Worm (Caenorhabditis elegans) whole organism, young adult: ENCODE measurements around the gene nmat-1.

Experiments
- B0261.1 ChIP-seq: sonication (generic microtip); optimal IDR thresholded peaks from 2 replicates; lab custom pipeline; 2016; ENCODE audit warnings: mild to moderate bottlenecking, missing genetic modification characterization, moderate library complexity, missing compliant biosample characterization
- D2030.7 ChIP-seq: fragments of 200-800 bp; sonication (Bioruptor generic); IDR thresholded peaks from 2 replicates; pipeline ENCODE4 v1.3.6; 2022; ENCODE audit warnings: missing genetic modification reagents, missing genetic modification characterization, missing compliant biosample characterization
- F39B2.1 ChIP-seq: fragments of 200-800 bp; sonication (Bioruptor generic); IDR thresholded peaks from 2 replicates; pipeline ENCODE4 v1.3.6; 2022; ENCODE audit warnings: missing genetic modification reagents, missing genetic modification characterization, missing compliant biosample characterization
- F57C9.4 ChIP-seq: sonication (generic microtip); optimal IDR thresholded peaks from 2 replicates; lab custom pipeline; 2017; ENCODE audit warnings: mild to moderate bottlenecking, missing genetic modification characterization, missing compliant biosample characterization
- Y53F4B.3 ChIP-seq: fragments of 200-800 bp; sonication (Bioruptor generic); IDR thresholded peaks from 2 replicates; pipeline ENCODE4 v1.3.6; 2022; ENCODE audit warnings: missing genetic modification reagents, missing genetic modification characterization, missing compliant biosample characterization
- Y53G8AR.9 ChIP-seq: fragments of 200-800 bp; sonication (Bioruptor generic); conservative IDR thresholded peaks from 2 replicates; pipeline ENCODE4 v1.3.6; 2022; ENCODE audit warnings: missing genetic modification reagents, missing genetic modification characterization, missing compliant biosample characterization
- Y56A3A.18 ChIP-seq: fragments of 200-800 bp; sonication (Bioruptor generic); IDR thresholded peaks from 2 replicates; pipeline ENCODE4 v1.3.6; 2022; ENCODE audit warnings: missing genetic modification reagents, missing genetic modification characterization, missing compliant biosample characterization
- atf-7 ChIP-seq: sonication (generic microtip); optimal IDR thresholded peaks from 2 replicates; lab custom pipeline; 2017; ENCODE audit warnings: mild to moderate bottlenecking, missing genetic modification characterization, missing compliant biosample characterization
- cebp-1 ChIP-seq, 2 experiments: fragments of 200-800 bp in 1 of 2; sonication (Bioruptor generic) in 1 of 2; sonication (generic microtip) in 1 of 2; IDR thresholded peaks in 1 of 2; optimal IDR thresholded peaks in 1 of 2; 2 replicates each; pipeline versions ENCODE4 v1.3.6 to Lab custom; 2017 to 2022; ENCODE audit warnings: missing compliant biosample characterization in 2 of 2, missing genetic modification characterization in 2 of 2, mild to moderate bottlenecking in 1 of 2, missing genetic modification reagents in 1 of 2, moderate library complexity in 1 of 2
- ceh-27 ChIP-seq: fragments of 200-800 bp; sonication (Bioruptor generic); optimal IDR thresholded peaks from 2 replicates; lab custom pipeline; 2018; ENCODE audit warnings: mild to moderate bottlenecking, missing genetic modification characterization, moderate library complexity, missing compliant biosample characterization
- ceh-58 ChIP-seq: fragments of 200-800 bp; sonication (Bioruptor generic); IDR thresholded peaks from 2 replicates; pipeline ENCODE4 v1.3.6; 2022; ENCODE audit warnings: missing genetic modification characterization, missing compliant biosample characterization
- die-1 ChIP-seq: sonication (generic microtip); optimal IDR thresholded peaks from 2 replicates; lab custom pipeline; 2016; ENCODE audit warnings: missing genotype, mild to moderate bottlenecking, missing genetic modification characterization, missing compliant biosample characterization
- dox-1 ChIP-seq: fragments of 200-800 bp; sonication (Bioruptor generic); IDR thresholded peaks from 2 replicates; pipeline ENCODE4 v1.3.6; 2022; ENCODE audit warnings: missing genetic modification reagents, missing genetic modification characterization, missing compliant biosample characterization
- egl-18 ChIP-seq: fragments of 200-800 bp; sonication (Bioruptor generic); IDR thresholded peaks from 2 replicates; pipeline ENCODE4 v1.3.6; 2022; ENCODE audit warnings: missing genetic modification reagents, missing genetic modification characterization, missing compliant biosample characterization
- fkh-3 ChIP-seq: sonication (generic microtip); optimal IDR thresholded peaks from 2 replicates; lab custom pipeline; 2016; ENCODE audit warnings: mild to moderate bottlenecking, missing genetic modification characterization, missing compliant biosample characterization
- gei-17 ChIP-seq: fragments of 200-800 bp; sonication (Bioruptor generic); optimal IDR thresholded peaks from 2 replicates; lab custom pipeline; 2018; ENCODE audit warnings: mild to moderate bottlenecking, missing genetic modification characterization, missing compliant biosample characterization
- hlh-12 ChIP-seq: sonication (generic microtip); optimal IDR thresholded peaks from 2 replicates; lab custom pipeline; 2016; ENCODE audit warnings: missing genetic modification characterization, missing compliant biosample characterization
- hmg-1.2 ChIP-seq: fragments of 200-800 bp; sonication (Bioruptor generic); IDR thresholded peaks from 2 replicates; pipeline ENCODE4 v1.3.6; 2022; ENCODE audit warnings: missing genetic modification reagents, missing genetic modification characterization, missing compliant biosample characterization
- hrde-1 ChIP-seq: sonication (generic microtip); optimal IDR thresholded peaks from 2 replicates; lab custom pipeline; 2016; ENCODE audit warnings: missing genetic modification characterization, mild to moderate bottlenecking, missing compliant biosample characterization, moderate library complexity, missing genotype, missing genetic modification reagents, borderline replicate concordance
- hsf-1 ChIP-seq: fragments of 200-800 bp; sonication (Bioruptor generic); IDR thresholded peaks from 2 replicates; pipeline ENCODE4 v1.3.6; 2022; ENCODE audit warnings: missing genetic modification reagents, missing genetic modification characterization, missing compliant biosample characterization
- let-607 ChIP-seq, 2 experiments: fragments of 200-800 bp in 1 of 2; sonication (Bioruptor generic) in 1 of 2; sonication (generic microtip) in 1 of 2; optimal IDR thresholded peaks; 2 replicates each; lab custom pipeline; 2016 to 2018; ENCODE audit warnings: mild to moderate bottlenecking in 2 of 2, missing compliant biosample characterization in 2 of 2, missing genetic modification characterization in 2 of 2, moderate library complexity in 2 of 2, missing genotype in 1 of 2
- lin-26 ChIP-seq: fragments of 200-800 bp; sonication (Bioruptor generic); IDR thresholded peaks from 2 replicates; pipeline ENCODE4 v1.3.6; 2022; ENCODE audit warnings: missing genetic modification reagents, missing genetic modification characterization, missing compliant biosample characterization
- lin-35 ChIP-seq, 3 experiments: fragments of 150-350 bp in 2 of 3; sonication (generic microtip) in 1 of 3; optimal IDR thresholded peaks; 2 replicates each; lab custom pipeline; 2014 to 2018; ENCODE audit warnings: missing biosample characterization in 3 of 3, missing genetic modification characterization in 3 of 3, missing genetic modification reagents in 3 of 3
- lin-40 ChIP-seq: sonication (generic microtip); optimal IDR thresholded peaks from 2 replicates; lab custom pipeline; 2016; ENCODE audit warnings: missing genetic modification characterization, mild to moderate bottlenecking, missing compliant biosample characterization, missing genotype, missing genetic modification reagents
- lin-54 ChIP-seq: fragments of 200-800 bp; sonication (Bioruptor generic); optimal IDR thresholded peaks from 2 replicates; lab custom pipeline; 2018; ENCODE audit warnings: mild to moderate bottlenecking, missing genetic modification characterization, missing compliant biosample characterization
- mel-28 ChIP-seq: sonication (generic microtip); optimal IDR thresholded peaks from 2 replicates; lab custom pipeline; 2016; ENCODE audit warnings: borderline replicate concordance, mild to moderate bottlenecking, missing genetic modification characterization, missing compliant biosample characterization
- nfya-2 ChIP-seq: fragments of 200-800 bp; sonication (Bioruptor generic); IDR thresholded peaks from 2 replicates; pipeline ENCODE4 v1.3.6; 2022; ENCODE audit warnings: missing genetic modification reagents, missing genetic modification characterization, missing compliant biosample characterization
- nhr-80 ChIP-seq: sonication (generic microtip); optimal IDR thresholded peaks from 2 replicates; lab custom pipeline; 2016; ENCODE audit warnings: missing genetic modification characterization, missing compliant biosample characterization
- nhr-90 ChIP-seq: sonication (generic microtip); optimal IDR thresholded peaks from 2 replicates; lab custom pipeline; 2016; ENCODE audit warnings: missing genotype, mild to moderate bottlenecking, missing genetic modification characterization, missing compliant biosample characterization
- rec-8 ChIP-seq, 2 experiments: sonication (generic microtip); optimal IDR thresholded peaks; 2 replicates each; lab custom pipeline; 2016; ENCODE audit warnings: mild to moderate bottlenecking in 2 of 2, missing genetic modification characterization in 2 of 2, missing genetic modification reagents in 2 of 2, missing genotype in 2 of 2, missing biosample characterization in 1 of 2, missing compliant biosample characterization in 1 of 2, moderate library complexity in 1 of 2
- repo-1 ChIP-seq: sonication (generic microtip); optimal IDR thresholded peaks from 2 replicates; lab custom pipeline; 2017; ENCODE audit warnings: mild to moderate bottlenecking, missing genetic modification characterization, missing compliant biosample characterization
- sdz-38 ChIP-seq: sonication (generic microtip); optimal IDR thresholded peaks from 2 replicates; lab custom pipeline; 2016; ENCODE audit warnings: missing genotype, missing genetic modification characterization, missing compliant biosample characterization
- snpc-1.1 ChIP-seq: sonication (generic microtip); optimal IDR thresholded peaks from 2 replicates; lab custom pipeline; 2017; ENCODE audit warnings: missing genetic modification characterization, mild to moderate bottlenecking, missing compliant biosample characterization, antibody characterized with exemption, moderate library complexity, missing genotype, missing genetic modification reagents; ENCODE audit not compliant: insufficient read depth
- snpc-1.3 ChIP-seq: sonication (generic microtip); optimal IDR thresholded peaks from 2 replicates; lab custom pipeline; 2017; ENCODE audit warnings: missing genetic modification characterization, mild to moderate bottlenecking, missing compliant biosample characterization, antibody characterized with exemption, moderate library complexity, missing genotype, missing genetic modification reagents; ENCODE audit not compliant: insufficient read depth
- tlf-1 ChIP-seq: fragments of 200-800 bp; sonication (Bioruptor generic); optimal IDR thresholded peaks from 2 replicates; lab custom pipeline; 2018; ENCODE audit warnings: mild to moderate bottlenecking, missing genetic modification characterization, missing compliant biosample characterization
- unc-130 ChIP-seq: sonication (generic microtip); optimal IDR thresholded peaks from 2 replicates; lab custom pipeline; 2016; ENCODE audit warnings: missing genetic modification reagents, missing genetic modification characterization, missing compliant biosample characterization
- ztf-18 ChIP-seq: sonication (generic microtip); optimal IDR thresholded peaks from 2 replicates; lab custom pipeline; 2016; ENCODE audit warnings: missing genotype, mild to moderate bottlenecking, missing genetic modification characterization, missing compliant biosample characterization
- ztf-22 ChIP-seq: fragments of 200-800 bp; sonication (Bioruptor generic); optimal IDR thresholded peaks from 2 replicates; lab custom pipeline; 2018; ENCODE audit warnings: mild to moderate bottlenecking, missing genetic modification characterization, moderate library complexity, missing compliant biosample characterization

Gene nmat-1

DNA sequence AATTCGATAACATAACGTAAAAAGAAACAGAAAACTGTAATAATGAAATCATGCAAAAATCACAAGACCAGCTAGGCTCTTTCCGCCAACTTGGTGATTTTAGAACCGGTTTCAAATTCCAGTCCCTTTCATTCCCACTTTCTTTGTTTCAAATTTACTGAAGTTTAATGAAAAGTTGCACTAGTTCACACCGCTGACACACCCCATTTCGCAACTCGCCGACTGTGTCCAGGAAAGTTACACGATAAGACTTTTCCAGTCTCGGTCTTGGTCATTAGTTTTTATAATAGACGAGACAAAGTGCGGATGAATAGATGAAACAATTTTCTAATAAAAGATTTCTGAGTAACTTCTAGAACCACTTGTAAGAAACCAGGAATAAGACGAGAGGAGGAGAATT lies 13.9 kb downstream of the nmat-1 start:
- TF ChIP-seq atf-7 (tag; lab: Kevin White, UChicago), result no peak
- TF ChIP-seq cebp-1 (GFP tag; IDR thresholded peaks at IDR 0.05; lab: Robert Waterston, UW), result peak; percentile 57; the same call in 1 of the 2 replicates
- TF ChIP-seq cebp-1 (tag; optimal IDR thresholded peaks at IDR 0.05; lab: Kevin White, UChicago), result peak; percentile 77
- TF ChIP-seq nhr-80 (tag; lab: Kevin White, UChicago), result peak; percentile 51
- no peak for TF ChIP-seq unc-130 (GFP tag; lab: Kevin White, UChicago)

DNA sequence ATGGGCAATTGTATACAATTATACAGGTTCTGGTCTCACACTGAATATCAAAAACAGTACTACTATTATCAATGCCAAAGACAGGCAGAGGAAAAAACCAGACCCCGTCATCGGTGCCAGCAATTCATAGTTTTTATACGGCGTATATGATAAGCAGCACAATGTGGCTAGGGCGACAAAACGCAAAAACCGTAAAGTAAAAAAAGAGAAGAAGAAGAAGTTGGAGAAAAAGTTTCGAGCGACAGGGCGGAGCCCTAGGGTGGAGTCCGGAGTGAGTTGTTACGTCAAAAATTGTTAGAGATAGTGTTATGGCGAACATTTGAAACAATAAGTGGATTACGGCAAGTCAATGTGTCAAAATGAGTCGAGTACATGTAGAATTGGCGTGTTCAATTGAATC lies 16.2 kb downstream of the nmat-1 start:
- TF ChIP-seq ceh-58 (GFP tag; lab: Robert Waterston, UW) (no peak), nhr-80 (tag; lab: Kevin White, UChicago) (peak; percentile 83), let-607 (tag; optimal IDR thresholded peaks at IDR 0.05; lab: Kevin White, UChicago) (peak; percentile 40 to 52), fkh-3 (tag; lab: Kevin White, UChicago) (no peak), dox-1 (GFP tag; lab: Robert Waterston, UW) (peak; percentile 48; the same call in 1 of the 2 replicates)

DNA sequence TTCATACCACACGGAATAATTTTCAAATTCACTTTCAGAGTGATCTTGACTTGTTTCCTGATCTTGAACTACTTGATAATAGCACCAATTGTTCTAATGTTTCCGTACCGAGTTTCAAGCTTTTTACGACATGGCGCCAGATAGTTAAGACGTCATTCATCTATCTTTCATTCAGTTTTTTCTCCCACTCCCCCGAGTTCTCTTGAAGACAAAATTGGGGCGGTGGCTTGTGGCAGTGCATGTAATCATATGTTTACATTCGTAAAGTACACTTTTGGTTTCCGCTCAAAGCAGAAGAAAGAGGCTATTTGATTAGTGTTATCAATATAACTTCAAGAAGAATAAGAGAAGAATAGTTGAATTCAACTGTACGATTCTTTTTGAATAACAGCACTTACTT lies 18.3 kb downstream of the nmat-1 start:
- TF ChIP-seq sdz-38 (tag; lab: Kevin White, UChicago) (no peak), nhr-80 (tag; lab: Kevin White, UChicago) (peak; percentile 68), hsf-1 (no peak)

DNA sequence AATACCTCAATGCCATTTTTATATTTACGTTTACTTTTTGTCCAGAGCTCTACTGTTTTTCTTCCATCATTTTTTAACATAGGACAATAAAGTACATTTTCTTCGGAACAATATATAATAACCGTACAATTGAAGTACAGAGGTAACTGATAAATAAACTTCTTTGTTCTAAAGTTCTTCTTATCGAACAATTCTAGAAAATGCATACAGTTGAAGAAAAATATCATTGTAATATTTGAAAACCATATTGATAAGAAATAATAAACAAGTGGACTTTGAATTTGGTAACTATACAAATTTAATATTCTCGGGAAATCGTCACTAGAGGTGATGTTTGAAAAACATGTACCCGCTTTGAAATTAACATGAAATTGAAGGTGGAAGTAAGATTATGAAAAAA lies 21.2 kb downstream of the nmat-1 start:
- TF ChIP-seq lin-54 (GFP tag; lab: Kevin White, UChicago) (no peak), Y53G8AR.9 (GFP tag; lab: Robert Waterston, UW) (0 out of 2 replicates have a peak, but pooled peaks have one; percentile 3)

DNA sequence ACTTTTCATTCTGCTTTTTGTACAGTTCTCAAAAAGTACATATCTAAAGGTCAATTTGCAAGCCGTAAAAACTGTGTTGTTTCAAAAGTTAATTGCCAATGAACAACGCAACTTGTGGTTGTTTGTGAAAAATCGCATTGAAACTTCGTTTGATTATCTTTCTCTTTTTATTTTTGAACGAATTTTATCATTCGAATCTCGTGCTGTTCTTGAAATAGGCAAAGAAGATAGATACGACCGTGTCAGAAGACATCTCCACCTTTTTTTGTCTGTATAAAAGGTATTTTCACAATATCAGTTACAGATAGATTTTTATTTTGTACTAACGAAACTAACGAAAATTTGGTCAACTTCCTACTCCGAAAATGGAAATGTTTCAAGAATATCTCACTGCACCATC lies 23.4 kb downstream of the nmat-1 start, which contains the start of gene C49F5.7:
Gene C49F5.7 (plus strand): TSS at position 301 of the 400 bp plus-strand sequence.
- TF ChIP-seq Y53F4B.3, result no peak
- no peak for TF ChIP-seq repo-1
- TF ChIP-seq ceh-27, result no peak
- no peak for TF ChIP-seq hrde-1 (tag; lab: Kevin White, UChicago)
- TF ChIP-seq unc-130 (GFP tag; lab: Kevin White, UChicago), result no peak
- TF ChIP-seq nhr-80 (tag; lab: Kevin White, UChicago), result no peak
- TF ChIP-seq gei-17 (GFP tag; lab: Kevin White, UChicago), result no peak

DNA sequence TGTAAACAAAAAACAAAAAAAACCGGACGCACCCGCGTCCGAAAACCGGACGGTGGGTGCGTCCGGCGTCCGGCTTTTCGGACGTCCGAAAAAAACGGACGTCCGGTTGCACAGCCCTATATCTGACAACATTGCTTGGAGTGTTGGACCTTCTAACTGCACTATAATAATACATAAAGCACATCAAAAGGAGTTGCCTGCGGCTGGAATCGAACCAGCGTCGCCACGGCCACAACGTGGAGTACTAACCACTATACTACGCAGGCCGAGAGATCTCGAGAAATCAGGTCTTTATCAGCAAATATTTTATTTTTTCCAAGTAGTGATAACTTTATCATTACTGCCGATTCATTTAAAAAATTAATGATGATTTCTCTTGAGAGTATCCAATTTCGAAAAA lies 24.5 kb downstream of the nmat-1 start:
- TF ChIP-seq F39B2.1 (GFP tag; lab: Robert Waterston, UW) (no peak), mel-28 (no peak), snpc-1.1 (peak; percentile 16), lin-26 (GFP tag; lab: Robert Waterston, UW) (peak; percentile 79), lin-35 (GFP tag; optimal IDR thresholded peaks at IDR 0.05; lab: Kevin White, UChicago) (peak in 1 of 3 experiments; percentile 24), F57C9.4 (no peak), ztf-18 (tag; lab: Kevin White, UChicago) (peak; percentile 56), B0261.1 (tag; lab: Kevin White, UChicago) (peak; percentile 67), hmg-1.2 (GFP tag; lab: Robert Waterston, UW) (peak; percentile 35), ztf-22 (no peak), rec-8 (tag; optimal IDR thresholded peaks at IDR 0.05; lab: Kevin White, UChicago) (peak in 1 of 2 experiments; percentile 33), Y56A3A.18 (GFP tag; lab: Robert Waterston, UW) (0 out of 2 replicates have a peak, but pooled peaks have one; percentile 17), hlh-12 (tag; lab: Kevin White, UChicago) (peak; percentile 35), nfya-2 (GFP tag; lab: Robert Waterston, UW) (0 out of 2 replicates have a peak, but pooled peaks have one; percentile 47), lin-40 (tag; lab: Kevin White, UChicago) (peak; percentile 10), die-1 (peak; percentile 59), egl-18 (GFP tag; lab: Robert Waterston, UW) (no peak), snpc-1.3 (tag; lab: Kevin White, UChicago) (peak; percentile 22), D2030.7 (GFP tag; lab: Robert Waterston, UW) (peak; percentile 76), tlf-1 (GFP tag; lab: Kevin White, UChicago) (no peak), nhr-90 (tag; lab: Kevin White, UChicago) (peak; percentile 66)
